Fruit fly (Drosophila melanogaster) whole organism, embryonic: ENCODE data around the gene Txl.

ENCODE experiments used
- Atf3 ChIP-seq: fragments of 200-800 bp; sonication (Bioruptor generic); optimal IDR thresholded peaks from 3 replicates; lab custom pipeline; 2016; ENCODE audit warnings: missing biosample characterization, missing genetic modification characterization
- CG10321 ChIP-seq: fragments of 200-800 bp; sonication (Bioruptor generic); IDR thresholded peaks from 2 replicates; pipeline ENCODE4 v1.3.6; 2022; ENCODE audit warnings: missing biosample characterization, missing genetic modification characterization
- CG10565 ChIP-seq: fragments of 200-800 bp; sonication (Bioruptor generic); optimal IDR thresholded peaks from 3 replicates; lab custom pipeline; 2016; ENCODE audit warnings: missing biosample characterization, mild to moderate bottlenecking, missing genetic modification characterization
- CG10654 ChIP-seq: fragments of 200-800 bp; sonication (Bioruptor generic); optimal IDR thresholded peaks from 2 replicates; lab custom pipeline; 2016; ENCODE audit warnings: missing biosample characterization, missing genetic modification characterization
- CG10959 ChIP-seq: fragments of 200-800 bp; sonication (Bioruptor generic); IDR thresholded peaks from 2 replicates; pipeline ENCODE4 v1.3.6; 2022; ENCODE audit warnings: missing biosample characterization, missing genetic modification characterization
- CG13123 ChIP-seq: fragments of 200-800 bp; sonication (Bioruptor generic); optimal IDR thresholded peaks from 2 replicates; lab custom pipeline; 2016; ENCODE audit warnings: missing biosample characterization, missing genetic modification characterization
- CG13775 ChIP-seq: fragments of 200-800 bp; sonication (Bioruptor generic); optimal IDR thresholded peaks from 3 replicates; lab custom pipeline; 2017; ENCODE audit warnings: missing biosample characterization, mild to moderate bottlenecking, missing genetic modification characterization
- CG15514 ChIP-seq: fragments of 200-800 bp; sonication (Bioruptor generic); optimal IDR thresholded peaks from 3 replicates; lab custom pipeline; 2017; ENCODE audit warnings: missing biosample characterization, missing genetic modification characterization, mild to moderate bottlenecking, moderate library complexity, missing genetic modification reagents
- CG1603 ChIP-seq: fragments of 200-800 bp; sonication (Bioruptor generic); optimal IDR thresholded peaks from 2 replicates; lab custom pipeline; 2019; ENCODE audit warnings: missing biosample characterization, mild to moderate bottlenecking, missing genetic modification characterization, moderate library complexity
- CG1647 ChIP-seq: fragments of 200-800 bp; sonication (Bioruptor generic); optimal IDR thresholded peaks from 3 replicates; lab custom pipeline; 2016; ENCODE audit warnings: missing biosample characterization, missing genetic modification characterization
- CG17361 ChIP-seq: fragments of 200-800 bp; sonication (Bioruptor generic); IDR thresholded peaks from 3 replicates; pipeline ENCODE4 v1.3.6; 2022; ENCODE audit warnings: missing biosample characterization, missing genetic modification characterization
- CG17612 ChIP-seq: fragments of 200-800 bp; sonication (Bioruptor generic); IDR thresholded peaks from 2 replicates; pipeline ENCODE4 v1.3.6; 2022; ENCODE audit warnings: missing biosample characterization, missing genetic modification characterization
- CG18476 ChIP-seq: fragments of 200-800 bp; sonication (Bioruptor generic); optimal IDR thresholded peaks from 2 replicates; lab custom pipeline; 2016; ENCODE audit warnings: missing biosample characterization, mild to moderate bottlenecking, missing genetic modification characterization
- CG2875 ChIP-seq: fragments of 200-800 bp; sonication (Bioruptor generic); optimal IDR thresholded peaks from 2 replicates; lab custom pipeline; 2017; ENCODE audit warnings: missing biosample characterization, mild to moderate bottlenecking, missing genetic modification characterization, missing genetic modification reagents
- CG32532 ChIP-seq: fragments of 200-800 bp; sonication (Bioruptor generic); IDR thresholded peaks from 2 replicates; pipeline ENCODE4 v1.3.6; 2022; ENCODE audit warnings: missing biosample characterization, missing genetic modification characterization
- CG3407 ChIP-seq: fragments of 200-800 bp; sonication (Bioruptor generic); optimal IDR thresholded peaks from 2 replicates; lab custom pipeline; 2018; ENCODE audit warnings: missing biosample characterization, mild to moderate bottlenecking, missing genetic modification characterization
- CG34376 ChIP-seq: fragments of 200-800 bp; sonication (Bioruptor generic); optimal IDR thresholded peaks from 2 replicates; lab custom pipeline; 2018; ENCODE audit warnings: missing biosample characterization, mild to moderate bottlenecking, missing genetic modification characterization
- CG3838 ChIP-seq: fragments of 200-800 bp; sonication (Bioruptor generic); optimal IDR thresholded peaks from 3 replicates; lab custom pipeline; 2016; ENCODE audit warnings: missing biosample characterization, missing genetic modification characterization
- CG4404 ChIP-seq: fragments of 200-800 bp; sonication (Bioruptor generic); IDR thresholded peaks from 2 replicates; pipeline ENCODE4 v1.3.6; 2022; ENCODE audit warnings: missing biosample characterization, missing genetic modification characterization
- CG4730 ChIP-seq: fragments of 200-800 bp; sonication (Bioruptor generic); IDR thresholded peaks from 2 replicates; pipeline ENCODE4 v1.3.6; 2022; ENCODE audit warnings: missing biosample characterization, missing genetic modification characterization
- CG5180 ChIP-seq: fragments of 200-800 bp; sonication (Bioruptor generic); optimal IDR thresholded peaks from 3 replicates; lab custom pipeline; 2017; ENCODE audit warnings: missing biosample characterization, missing genetic modification characterization, mild to moderate bottlenecking, moderate library complexity, missing genetic modification reagents
- CG6272 ChIP-seq: fragments of 200-800 bp; sonication (Bioruptor generic); IDR thresholded peaks from 2 replicates; pipeline ENCODE4 v1.3.6; 2022; ENCODE audit warnings: missing biosample characterization, missing genetic modification characterization
- CG7556 ChIP-seq: fragments of 200-800 bp; sonication (Bioruptor generic); optimal IDR thresholded peaks from 2 replicates; lab custom pipeline; 2017; ENCODE audit warnings: missing biosample characterization, mild to moderate bottlenecking, missing genetic modification characterization
- Drgx ChIP-seq: fragments of 200-800 bp; sonication (Bioruptor generic); IDR thresholded peaks from 2 replicates; pipeline ENCODE4 v1.3.6; 2022; ENCODE audit warnings: missing biosample characterization, missing genetic modification characterization
- Eip74EF ChIP-seq, 2 experiments: fragments of 200-800 bp in 1 of 2; fragments of >200 bp in 1 of 2; sonication (Bioruptor generic) in 1 of 2; optimal IDR thresholded peaks; 2 replicates each; lab custom pipeline; 2017 to 2019; ENCODE audit warnings: missing biosample characterization in 2 of 2, missing genetic modification characterization in 2 of 2, mild to moderate bottlenecking in 1 of 2, moderate library complexity in 1 of 2
- Gsc ChIP-seq: fragments of 200-800 bp; sonication (Bioruptor generic); IDR thresholded peaks from 2 replicates; pipeline ENCODE4 v1.3.6; 2022; ENCODE audit warnings: missing biosample characterization, missing genetic modification characterization
- Hey ChIP-seq: fragments of 200-800 bp; sonication (Bioruptor generic); optimal IDR thresholded peaks from 3 replicates; lab custom pipeline; 2018; ENCODE audit warnings: missing biosample characterization, mild to moderate bottlenecking, missing genetic modification characterization
- Hmx ChIP-seq: fragments of 200-800 bp; sonication (Bioruptor generic); optimal IDR thresholded peaks from 2 replicates; lab custom pipeline; 2016; ENCODE audit warnings: missing biosample characterization, missing genetic modification characterization
- Hr3 ChIP-seq: fragments of 200-800 bp; sonication (Bioruptor generic); optimal IDR thresholded peaks from 3 replicates; lab custom pipeline; 2016; ENCODE audit warnings: missing biosample characterization, missing genetic modification characterization
- Lhr ChIP-seq: fragments of 200-800 bp; sonication (Bioruptor generic); optimal IDR thresholded peaks from 3 replicates; lab custom pipeline; 2017; ENCODE audit warnings: mild to moderate bottlenecking, missing biosample characterization, missing genetic modification reagents, missing genetic modification characterization
- NC2α ChIP-seq: fragments of 200-800 bp; sonication (Bioruptor generic); optimal IDR thresholded peaks from 2 replicates; lab custom pipeline; 2016; ENCODE audit warnings: missing biosample characterization, missing genetic modification characterization
- NC2β ChIP-seq: fragments of 200-800 bp; sonication (Bioruptor generic); optimal IDR thresholded peaks from 2 replicates; lab custom pipeline; 2016; ENCODE audit warnings: missing biosample characterization, missing genetic modification characterization
- Nf-YA ChIP-seq: fragments of 200-800 bp; sonication (Bioruptor generic); IDR thresholded peaks from 2 replicates; pipeline ENCODE4 v1.3.6; 2022; ENCODE audit warnings: missing biosample characterization, missing genetic modification characterization
- Nf-YC ChIP-seq: fragments of 200-800 bp; optimal IDR thresholded peaks from 3 replicates; lab custom pipeline; 2019; ENCODE audit warnings: missing biosample characterization, mild to moderate bottlenecking, missing genetic modification characterization, moderate library complexity
- Pdp1 ChIP-seq, 2 experiments: fragments of 200-800 bp; sonication (Bioruptor generic); optimal IDR thresholded peaks; 3 replicates each; lab custom pipeline; 2016; ENCODE audit warnings: missing biosample characterization in 2 of 2, missing genetic modification characterization in 2 of 2, mild to moderate bottlenecking in 1 of 2, moderate library complexity in 1 of 2
- Poxn ChIP-seq: fragments of 200-800 bp; sonication (Bioruptor generic); IDR thresholded peaks from 2 replicates; pipeline ENCODE4 v1.3.6; 2022; ENCODE audit warnings: missing biosample characterization, missing genetic modification characterization
- Side ChIP-seq: fragments of 200-800 bp; sonication (Bioruptor generic); optimal IDR thresholded peaks from 2 replicates; lab custom pipeline; 2016; ENCODE audit warnings: missing biosample characterization, missing genetic modification characterization
- Spps ChIP-seq: fragments of 200-800 bp; sonication (Bioruptor generic); optimal IDR thresholded peaks from 2 replicates; lab custom pipeline; 2018; ENCODE audit warnings: missing biosample characterization, mild to moderate bottlenecking, missing genetic modification characterization
- TFAM ChIP-seq: fragments of 200-800 bp; sonication (Bioruptor generic); optimal IDR thresholded peaks from 2 replicates; lab custom pipeline; 2017; ENCODE audit warnings: missing biosample characterization, missing genetic modification characterization, inconsistent platforms
- bbx ChIP-seq: fragments of 200-800 bp; sonication (Bioruptor generic); IDR thresholded peaks from 2 replicates; pipeline ENCODE4 v1.3.6; 2022; ENCODE audit warnings: missing biosample characterization, missing genetic modification characterization; ENCODE audit not compliant: partially characterized antibody
- chn ChIP-seq: fragments of 200-800 bp; sonication (Bioruptor generic); optimal IDR thresholded peaks from 2 replicates; lab custom pipeline; 2016; ENCODE audit warnings: missing biosample characterization, missing genetic modification characterization
- ci ChIP-seq: fragments of 200-800 bp; sonication (Bioruptor generic); IDR thresholded peaks from 3 replicates; pipeline ENCODE4 v1.3.6; 2022; ENCODE audit warnings: missing biosample characterization, missing genetic modification characterization
- croc ChIP-seq: fragments of 200-800 bp; sonication (Bioruptor generic); conservative IDR thresholded peaks from 3 replicates; pipeline ENCODE4 v1.3.6; 2022; ENCODE audit warnings: missing biosample characterization, missing genetic modification characterization
- exex ChIP-seq: fragments of 200-800 bp; sonication (Bioruptor generic); optimal IDR thresholded peaks from 4 replicates; lab custom pipeline; 2018; ENCODE audit warnings: missing biosample characterization, mild to moderate bottlenecking, missing genetic modification characterization, moderate library complexity
- gem ChIP-seq: fragments of 200-800 bp; sonication (Bioruptor generic); optimal IDR thresholded peaks from 2 replicates; lab custom pipeline; 2019; ENCODE audit warnings: missing biosample characterization, mild to moderate bottlenecking, missing genetic modification characterization, moderate library complexity
- gsb ChIP-seq: fragments of 200-800 bp; sonication (Bioruptor generic); IDR thresholded peaks from 2 replicates; pipeline ENCODE4 v1.3.6; 2022; ENCODE audit warnings: missing biosample characterization, missing genetic modification characterization
- her ChIP-seq: fragments of 200-800 bp; sonication (Bioruptor generic); optimal IDR thresholded peaks from 2 replicates; lab custom pipeline; 2016; ENCODE audit warnings: missing biosample characterization, missing genetic modification characterization
- nerfin-1 ChIP-seq: fragments of 200-800 bp; sonication (Bioruptor generic); optimal IDR thresholded peaks from 3 replicates; lab custom pipeline; 2019; ENCODE audit warnings: missing biosample characterization, mild to moderate bottlenecking, missing genetic modification characterization, moderate library complexity
- pb ChIP-seq: fragments of 200-800 bp; sonication (Bioruptor generic); optimal IDR thresholded peaks from 3 replicates; lab custom pipeline; 2016; ENCODE audit warnings: missing biosample characterization, missing genetic modification characterization
- slp2 ChIP-seq: fragments of 200-800 bp; sonication (Bioruptor generic); optimal IDR thresholded peaks from 2 replicates; lab custom pipeline; 2016; ENCODE audit warnings: missing biosample characterization, missing genetic modification characterization
- unc-4 ChIP-seq: fragments of 200-800 bp; sonication (Bioruptor generic); IDR thresholded peaks from 2 replicates; pipeline ENCODE4 v1.3.6; 2022; ENCODE audit warnings: missing biosample characterization, missing genetic modification characterization; ENCODE audit not compliant: partially characterized antibody
- zf30C ChIP-seq: fragments of 200-800 bp; sonication (Bioruptor generic); optimal IDR thresholded peaks from 3 replicates; lab custom pipeline; 2018; ENCODE audit warnings: missing biosample characterization, mild to moderate bottlenecking, missing genetic modification characterization

Txl gene

DNA sequence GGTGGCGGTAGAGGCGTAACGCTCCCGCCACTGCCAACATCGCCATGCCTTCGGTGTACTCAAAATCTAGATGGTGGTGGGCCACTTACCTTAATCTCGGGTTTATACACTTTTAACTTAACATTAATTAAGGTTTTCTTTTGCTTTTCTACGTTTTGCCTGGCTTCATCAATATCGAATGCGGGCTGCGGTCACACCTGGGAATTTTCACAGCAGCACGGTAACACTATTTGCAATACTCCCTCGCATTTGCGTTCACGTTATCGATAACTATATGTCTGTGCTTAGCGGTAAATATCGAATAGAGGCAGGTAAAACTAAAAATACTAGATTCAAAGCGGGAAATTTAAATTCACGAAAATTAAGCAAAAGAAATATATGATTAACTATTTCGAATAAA lies 28.3 kb downstream of the Txl start, which contains the start of gene Bre1 (continued):
- TF ChIP-seq Gsc (GFP tag; lab: Robert Waterston, UW) (no peak), CG4404 (GFP tag; lab: Robert Waterston, UW) (no peak), CG1603 (tag; lab: Kevin White, UChicago) (peak; percentile 75), Pdp1 (GFP tag; optimal IDR thresholded peaks at IDR 0.05; lab: Kevin White, UChicago) (peak in 1 of 2 experiments; percentile 43), NC2α (GFP tag; lab: Kevin White, UChicago) (no peak), exex (tag; lab: Kevin White, UChicago) (no peak), nerfin-1 (peak; percentile 1), CG13775 (GFP tag; lab: Kevin White, UChicago) (no peak), unc-4 (GFP tag; lab: Robert Waterston, UW) (peak; percentile 80; the same call in 1 of the 2 replicates), bbx (GFP tag; lab: Robert Waterston, UW) (peak; percentile 85), Spps (tag; lab: Kevin White, UChicago) (no peak), Eip74EF (GFP tag; optimal IDR thresholded peaks at IDR 0.05; lab: Kevin White, UChicago) (no peak), CG17612 (GFP tag; lab: Robert Waterston, UW) (no peak), CG1647 (GFP tag; lab: Kevin White, UChicago) (no peak), gem (tag; lab: Kevin White, UChicago) (no peak), zf30C (GFP tag; lab: Kevin White, UChicago) (no peak), CG10565 (GFP tag; lab: Kevin White, UChicago) (no peak), Atf3 (GFP tag; lab: Kevin White, UChicago) (no peak), Nf-YC (tag; lab: Kevin White, UChicago) (peak; percentile 3), CG7556 (GFP tag; lab: Kevin White, UChicago) (no peak), CG3838 (GFP tag; lab: Kevin White, UChicago) (no peak), croc (GFP tag; lab: Robert Waterston, UW) (no peak), CG34376 (GFP tag; lab: Kevin White, UChicago) (no peak), CG13123 (no peak), pb (no peak), ci (GFP tag; lab: Robert Waterston, UW) (no peak), CG4730 (GFP tag; lab: Robert Waterston, UW) (no peak), Hey (tag; lab: Kevin White, UChicago) (no peak), CG15514 (GFP tag; lab: Kevin White, UChicago) (peak; percentile 67), slp2 (GFP tag; lab: Kevin White, UChicago) (no peak), CG5180 (GFP tag; lab: Kevin White, UChicago) (no peak), Side (GFP tag; lab: Kevin White, UChicago) (no peak), Hmx (GFP tag; lab: Kevin White, UChicago) (no peak), her (GFP tag; lab: Kevin White, UChicago) (peak; percentile 99), Lhr (peak; percentile 16), chn (GFP tag; lab: Kevin White, UChicago) (no peak), Poxn (no peak), CG2875 (no peak), Drgx (GFP tag; lab: Robert Waterston, UW) (no peak), NC2β (GFP tag; lab: Kevin White, UChicago) (no peak), CG10959 (GFP tag; lab: Robert Waterston, UW) (no peak), CG10654 (GFP tag; lab: Kevin White, UChicago) (no peak), CG10321 (GFP tag; lab: Robert Waterston, UW) (no peak), Hr3 (GFP tag; lab: Kevin White, UChicago) (no peak), CG6272 (GFP tag; lab: Robert Waterston, UW) (no peak), gsb (GFP tag; lab: Robert Waterston, UW) (no peak), CG17361 (GFP tag; lab: Robert Waterston, UW) (no peak), Nf-YA (GFP tag; lab: Robert Waterston, UW) (no peak), CG3407 (GFP tag; lab: Kevin White, UChicago) (no peak), TFAM (GFP tag; lab: Kevin White, UChicago) (no peak), CG18476 (no peak), CG32532 (no peak)
